Worm (Caenorhabditis elegans) whole organism, L1 larva: Measurements from ENCODE around the gene cht-1.

Source experiments
- C34B4.2 ChIP-seq: sonication (generic microtip); optimal IDR thresholded peaks from 2 replicates; lab custom pipeline; 2017; ENCODE audit warnings: mild to moderate bottlenecking, missing genetic modification characterization, missing compliant biosample characterization
- F16B12.6 ChIP-seq: fragments of 150-350 bp; optimal IDR thresholded peaks from 2 replicates; lab custom pipeline; 2014; ENCODE audit warnings: missing biosample characterization, missing genetic modification characterization
- Y116A8C.19 ChIP-seq: sonication (generic microtip); optimal IDR thresholded peaks from 2 replicates; lab custom pipeline; 2016; ENCODE audit warnings: missing compliant biosample characterization, missing genetic modification characterization, borderline replicate concordance
- aly-2 ChIP-seq: fragments of 150-350 bp; optimal IDR thresholded peaks from 2 replicates; lab custom pipeline; 2014; ENCODE audit warnings: missing biosample characterization, missing genetic modification characterization
- ceh-82 ChIP-seq, 3 experiments: fragments of 150-350 bp in 1 of 3; sonication (generic microtip) in 2 of 3; optimal IDR thresholded peaks; 2 replicates each; lab custom pipeline; 2014 to 2017; ENCODE audit warnings: missing biosample characterization in 3 of 3, missing genetic modification characterization in 3 of 3
- ces-1 ChIP-seq: fragments of 150-350 bp; optimal IDR thresholded peaks from 2 replicates; lab custom pipeline; 2014; ENCODE audit warnings: missing biosample characterization, missing genetic modification reagents, missing genetic modification characterization
- efl-1 ChIP-seq, 4 experiments: fragments of 150-350 bp; optimal IDR thresholded peaks in 3 of 4; peaks in 1 of 4; 1 replicate in 1 of 4; 2 replicates in 3 of 4; lab custom pipeline; 2014; ENCODE audit warnings: missing biosample characterization in 2 of 4, missing genetic modification characterization in 2 of 4, missing genetic modification reagents in 2 of 4
- efl-3 ChIP-seq: fragments of 200-800 bp; sonication (Bioruptor generic); optimal IDR thresholded peaks from 2 replicates; lab custom pipeline; 2018; ENCODE audit warnings: mild to moderate bottlenecking, missing genetic modification characterization, missing compliant biosample characterization
- elt-2 ChIP-seq: sonication (generic microtip); optimal IDR thresholded peaks from 2 replicates; lab custom pipeline; 2016; ENCODE audit warnings: missing genetic modification characterization, mild to moderate bottlenecking, inconsistent platforms, missing compliant biosample characterization, missing genetic modification reagents
- ets-5 ChIP-seq: fragments of 200-800 bp; sonication (Bioruptor generic); IDR thresholded peaks from 2 replicates; pipeline ENCODE4 v1.3.6; 2022; ENCODE audit warnings: missing genetic modification characterization, missing compliant biosample characterization
- grh-1 ChIP-seq: fragments of 200-800 bp; sonication (Bioruptor generic); IDR thresholded peaks from 2 replicates; pipeline ENCODE4 v1.3.6; 2022; ENCODE audit warnings: missing genetic modification reagents, missing genetic modification characterization, missing compliant biosample characterization
- hlh-17 ChIP-seq: fragments of 200-800 bp; sonication (Bioruptor generic); optimal IDR thresholded peaks from 2 replicates; lab custom pipeline; 2018; ENCODE audit warnings: missing genetic modification characterization, mild to moderate bottlenecking, missing compliant biosample characterization, moderate library complexity, borderline replicate concordance
- hlh-4 ChIP-seq: sonication (generic microtip); optimal IDR thresholded peaks from 2 replicates; lab custom pipeline; 2016; ENCODE audit warnings: mild to moderate bottlenecking, missing genetic modification characterization, missing compliant biosample characterization
- hpl-2 ChIP-seq: fragments of 150-350 bp; optimal IDR thresholded peaks from 2 replicates; lab custom pipeline; 2014; ENCODE audit warnings: missing biosample characterization, missing genetic modification reagents, missing genetic modification characterization
- lin-13 ChIP-seq: fragments of 150-350 bp; optimal IDR thresholded peaks from 2 replicates; lab custom pipeline; 2014; ENCODE audit warnings: missing biosample characterization, missing genetic modification reagents, missing genetic modification characterization
- lin-15B ChIP-seq: fragments of 150-350 bp; sonication (generic microtip); optimal IDR thresholded peaks from 3 replicates; lab custom pipeline; 2014; ENCODE audit warnings: missing biosample characterization, missing genetic modification characterization
- lin-35 ChIP-seq, 2 experiments: fragments of 150-350 bp; optimal IDR thresholded peaks; 2 replicates each; lab custom pipeline; 2014; ENCODE audit warnings: missing biosample characterization in 2 of 2, missing genetic modification characterization in 2 of 2, missing genetic modification reagents in 2 of 2
- lin-39 ChIP-seq: fragments of 150-350 bp; optimal IDR thresholded peaks from 2 replicates; lab custom pipeline; 2014; ENCODE audit warnings: missing biosample characterization, missing genetic modification reagents, missing genetic modification characterization
- lir-3 ChIP-seq: sonication (generic microtip); optimal IDR thresholded peaks from 2 replicates; lab custom pipeline; 2016; ENCODE audit warnings: mild to moderate bottlenecking, missing genetic modification characterization, moderate library complexity, missing compliant biosample characterization; ENCODE audit not compliant: poor library complexity
- lsy-2 ChIP-seq, 2 experiments: fragments of 150-350 bp; optimal IDR thresholded peaks; 2 replicates each; lab custom pipeline; 2014; ENCODE audit warnings: missing biosample characterization in 2 of 2, missing genetic modification characterization in 2 of 2
- mdl-1 ChIP-seq, 2 experiments: fragments of 150-350 bp; optimal IDR thresholded peaks; 2 replicates each; lab custom pipeline; 2014 to 2017; ENCODE audit warnings: missing biosample characterization in 2 of 2, missing genetic modification characterization in 2 of 2, inconsistent platforms in 1 of 2
- nhr-11 ChIP-seq: fragments of 150-350 bp; optimal IDR thresholded peaks from 2 replicates; lab custom pipeline; 2014; ENCODE audit warnings: missing biosample characterization, missing genetic modification characterization
- nhr-12 ChIP-seq: sonication (generic microtip); optimal IDR thresholded peaks from 2 replicates; lab custom pipeline; 2017; ENCODE audit warnings: missing biosample characterization, missing genetic modification characterization
- nhr-237 ChIP-seq: fragments of 150-350 bp; optimal IDR thresholded peaks from 2 replicates; lab custom pipeline; 2014; ENCODE audit warnings: missing biosample characterization, missing genetic modification characterization
- nhr-76 ChIP-seq: sonication (generic microtip); optimal IDR thresholded peaks from 2 replicates; lab custom pipeline; 2017; ENCODE audit warnings: missing biosample characterization, missing genetic modification characterization
- nhr-84 ChIP-seq: sonication (generic microtip); optimal IDR thresholded peaks from 2 replicates; lab custom pipeline; 2017; ENCODE audit warnings: missing biosample characterization, missing genetic modification characterization
- nhr-85 ChIP-seq: sonication (generic microtip); peaks from one replicate; lab custom pipeline; 2016; ENCODE audit warnings: missing genetic modification characterization, inconsistent platforms, missing compliant biosample characterization
- pag-3 ChIP-seq: sonication (generic microtip); optimal IDR thresholded peaks from 2 replicates; lab custom pipeline; 2017; ENCODE audit warnings: missing genetic modification characterization, mild to moderate bottlenecking, missing compliant biosample characterization, antibody characterized with exemption, borderline replicate concordance; ENCODE audit not compliant: insufficient read depth
- rnt-1 ChIP-seq: sonication (generic microtip); optimal IDR thresholded peaks from 2 replicates; lab custom pipeline; 2016; ENCODE audit warnings: mild to moderate bottlenecking, missing genetic modification characterization, moderate library complexity, missing compliant biosample characterization
- sox-4 ChIP-seq: sonication (generic microtip); optimal IDR thresholded peaks from 2 replicates; lab custom pipeline; 2016; ENCODE audit warnings: missing genetic modification characterization, missing compliant biosample characterization
- sptf-1 ChIP-seq: fragments of 150-350 bp; optimal IDR thresholded peaks from 2 replicates; lab custom pipeline; 2014; ENCODE audit warnings: missing biosample characterization, missing genetic modification characterization
- sup-37 ChIP-seq: fragments of 200-800 bp; sonication (Bioruptor generic); optimal IDR thresholded peaks from 2 replicates; lab custom pipeline; 2018; ENCODE audit warnings: mild to moderate bottlenecking, missing genetic modification characterization, missing compliant biosample characterization
- tbx-2 ChIP-seq: sonication (generic microtip); optimal IDR thresholded peaks from 2 replicates; lab custom pipeline; 2016; ENCODE audit warnings: missing genetic modification characterization, missing compliant biosample characterization
- zag-1 ChIP-seq: fragments of 150-350 bp; optimal IDR thresholded peaks from 2 replicates; lab custom pipeline; 2014; ENCODE audit warnings: missing biosample characterization, missing genetic modification characterization
- zip-4 ChIP-seq: fragments of 200-800 bp; sonication (Bioruptor generic); optimal IDR thresholded peaks from 2 replicates; lab custom pipeline; 2018; ENCODE audit warnings: mild to moderate bottlenecking, missing genetic modification characterization, moderate library complexity, missing compliant biosample characterization

The cht-1 gene

DNA sequence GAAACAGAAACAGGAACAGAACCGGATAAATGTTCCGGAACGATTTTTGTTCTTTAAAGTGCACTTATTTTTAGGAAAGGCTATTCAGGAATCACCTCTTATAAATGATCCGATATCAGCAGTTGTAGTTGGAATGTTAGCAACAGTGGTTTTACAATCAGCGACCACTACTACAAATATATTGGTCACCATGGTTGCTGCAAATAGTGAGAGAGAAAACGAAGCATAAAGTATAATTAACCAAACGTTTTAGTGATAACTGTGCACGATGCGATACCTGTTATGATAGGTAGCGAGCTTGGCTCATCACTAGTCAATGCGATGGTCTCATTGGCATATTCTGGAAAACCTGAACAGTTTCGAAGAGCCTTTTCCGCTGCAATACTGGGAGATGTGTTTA, 30.4 kb downstream of the cht-1 start:
- TF ChIP-seq rnt-1 (tag; lab: Kevin White, UChicago) (no peak), hlh-4 (no peak), nhr-11 (no peak), ets-5 (GFP tag; lab: Robert Waterston, UW) (no peak), hpl-2 (no peak), elt-2 (tag; lab: Kevin White, UChicago) (no peak), pag-3 (tag; lab: Kevin White, UChicago) (no peak), F16B12.6 (tag; lab: Kevin White, UChicago) (no peak), ces-1 (no peak), lin-15B (tag; lab: Kevin White, UChicago) (no peak), ceh-82 (tag; optimal IDR thresholded peaks at IDR 0.05; lab: Kevin White, UChicago) (no peak), nhr-84 (tag; lab: Kevin White, UChicago) (no peak), lir-3 (tag; lab: Kevin White, UChicago) (no peak), C34B4.2 (no peak), zip-4 (GFP tag; lab: Kevin White, UChicago) (no peak), nhr-12 (tag; lab: Kevin White, UChicago) (no peak)

ce11 chrX:3368659-3369058, 31.2 kb downstream of the cht-1 start, which contains the start of gene ZK563.2:
Gene ZK563.2, plus strand, starts transcription at chrX:3368959.
- TF ChIP-seq nhr-84 (tag; lab: Kevin White, UChicago) = no peak
- TF ChIP-seq tbx-2 (tag; lab: Kevin White, UChicago) = no peak
- TF ChIP-seq sptf-1 (tag; lab: Kevin White, UChicago) = no peak
- no peak for TF ChIP-seq aly-2
- no peak for TF ChIP-seq lir-3 (tag; lab: Kevin White, UChicago)
- no peak for TF ChIP-seq grh-1 (GFP tag; lab: Robert Waterston, UW)
- no peak for TF ChIP-seq lin-35 (GFP tag; optimal IDR thresholded peaks at IDR 0.05; lab: Kevin White, UChicago)
- TF ChIP-seq hlh-17 = no peak
- TF ChIP-seq mdl-1 (tag; optimal IDR thresholded peaks at IDR 0.05; lab: Kevin White, UChicago) = no peak
- no peak for TF ChIP-seq efl-3
- TF ChIP-seq Y116A8C.19 (tag; lab: Kevin White, UChicago) = no peak
- TF ChIP-seq lin-13 = no peak
- no peak for TF ChIP-seq C34B4.2
- TF ChIP-seq nhr-76 (tag; lab: Kevin White, UChicago) = no peak
- TF ChIP-seq lin-39 = no peak
- no peak for TF ChIP-seq sup-37 (GFP tag; lab: Kevin White, UChicago)
- no peak for TF ChIP-seq efl-1 (optimal IDR thresholded peaks at IDR 0.05; lab: Kevin White, UChicago)
- no peak for TF ChIP-seq efl-1 (GFP tag; optimal IDR thresholded peaks at IDR 0.05 in 1 of 2; lab: Kevin White, UChicago)
- TF ChIP-seq, all 84 proteins: peak for 0

DNA sequence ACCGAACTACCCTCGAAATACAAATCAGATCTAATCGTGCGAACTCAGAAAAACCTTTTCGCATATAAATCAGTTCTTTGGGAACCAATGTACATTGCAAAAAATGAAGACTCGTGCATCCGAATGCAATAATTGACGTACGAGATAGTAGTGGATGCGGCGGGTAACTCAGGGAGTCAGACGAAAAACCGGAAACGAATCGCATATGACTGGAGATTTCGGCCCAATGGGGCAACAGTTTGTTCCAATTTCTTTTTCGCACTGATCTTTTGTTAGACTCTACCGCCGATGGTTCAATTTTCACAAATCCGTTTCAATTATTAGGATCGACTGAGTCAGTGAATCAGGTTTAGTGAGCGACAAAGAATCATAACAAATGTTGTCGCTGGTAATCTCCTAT, 33.0 kb downstream of the cht-1 start:
- TF ChIP-seq sox-4 (tag; lab: Kevin White, UChicago) (no peak), zip-4 (GFP tag; lab: Kevin White, UChicago) (no peak), nhr-85 (tag; lab: Kevin White, UChicago) (peak; percentile 55)

- no peak for TF ChIP-seq F16B12.6 (tag; lab: Kevin White, UChicago)
- no peak for TF ChIP-seq lsy-2 (tag; optimal IDR thresholded peaks at IDR 0.05; lab: Kevin White, UChicago)
- TF ChIP-seq lin-15B (tag; lab: Kevin White, UChicago) = no peak
- TF ChIP-seq zag-1 (tag; lab: Kevin White, UChicago) = no peak
- no peak for TF ChIP-seq nhr-237
- TF ChIP-seq, all 84 proteins: peak for 0
Observed at ce11 chrX:3362378-3362777, 37.4 kb downstream of the cht-1 start, which contains the start of gene dhs-26. Gene dhs-26, minus strand, starts transcription at chrX:3362493.
